Fruit fly (Drosophila melanogaster): ENCODE results near the gene CG15306.

Gene CG15306

DNA sequence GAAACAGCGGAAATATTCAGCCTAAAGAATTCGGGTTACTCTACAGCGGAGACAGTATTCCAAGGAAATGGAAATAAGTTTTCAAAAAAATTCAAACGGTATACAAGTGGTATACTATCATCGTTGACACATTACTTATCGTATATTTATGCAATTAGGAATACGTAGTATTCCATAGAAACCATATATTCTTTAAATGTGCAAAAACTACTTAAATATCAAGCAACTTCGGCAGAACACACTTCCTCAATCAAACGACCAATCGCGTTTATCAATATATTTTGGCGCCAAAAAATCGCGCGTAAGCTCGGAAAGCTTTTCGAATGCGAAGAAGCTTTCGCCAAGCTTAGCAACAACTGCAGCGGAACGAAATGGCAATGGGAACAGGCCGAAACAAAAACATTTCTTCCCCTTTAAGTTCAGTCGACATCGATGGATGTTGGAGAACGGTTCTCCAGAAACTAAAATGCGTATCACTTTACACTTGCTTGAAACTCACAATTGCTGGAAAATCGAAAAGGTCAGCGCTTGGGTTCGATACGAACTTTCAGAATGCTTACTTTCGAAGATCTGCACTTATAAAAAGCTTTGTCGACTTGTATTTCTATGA, 12.6 kb downstream of the CG15306 start:
- TF ChIP-seq CG8478 (optimal IDR thresholded peaks at IDR 0.05) (no peak), EcR (GFP tag; optimal IDR thresholded peaks at IDR 0.05) (no peak), Dll (optimal IDR thresholded peaks at IDR 0.05) (no peak), pan (optimal IDR thresholded peaks at IDR 0.05) (no peak), psq (optimal IDR thresholded peaks at IDR 0.05) (no peak), usp (GFP tag; optimal IDR thresholded peaks at IDR 0.05) (no peak)

DNA sequence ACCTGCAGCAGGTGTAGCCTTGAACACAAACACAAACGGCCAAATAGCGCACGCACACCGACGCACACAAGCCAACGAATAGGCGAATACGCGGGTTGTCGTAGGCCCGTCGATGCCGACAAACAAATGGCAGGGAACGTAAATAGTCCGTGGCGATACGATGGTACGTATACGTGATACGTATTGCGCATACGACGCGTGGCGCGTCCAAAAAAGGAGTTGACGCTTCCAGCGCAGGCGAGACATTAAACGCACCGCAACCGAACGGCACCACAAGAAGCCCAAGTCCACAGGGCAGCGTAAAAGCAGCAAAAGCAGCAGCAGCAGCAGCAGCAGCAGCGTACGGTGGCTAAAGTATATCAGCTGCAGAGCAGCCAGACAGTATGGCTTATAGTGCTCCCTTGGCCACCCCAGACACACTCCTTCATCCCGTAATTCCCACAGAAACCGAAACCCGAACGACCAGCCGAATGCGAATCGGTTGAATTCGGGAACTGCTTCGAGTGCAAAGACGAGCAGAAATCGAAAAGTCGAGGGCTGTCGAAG, 13.1 kb downstream of the CG15306 start:
- TF ChIP-seq usp (GFP tag; optimal IDR thresholded peaks at IDR 0.05) (no peak), Dll (optimal IDR thresholded peaks at IDR 0.05) (no peak), EcR (GFP tag; optimal IDR thresholded peaks at IDR 0.05) (no peak), pan (optimal IDR thresholded peaks at IDR 0.05) (no peak), CG8478 (optimal IDR thresholded peaks at IDR 0.05) (no peak), psq (optimal IDR thresholded peaks at IDR 0.05) (no peak)

DNA sequence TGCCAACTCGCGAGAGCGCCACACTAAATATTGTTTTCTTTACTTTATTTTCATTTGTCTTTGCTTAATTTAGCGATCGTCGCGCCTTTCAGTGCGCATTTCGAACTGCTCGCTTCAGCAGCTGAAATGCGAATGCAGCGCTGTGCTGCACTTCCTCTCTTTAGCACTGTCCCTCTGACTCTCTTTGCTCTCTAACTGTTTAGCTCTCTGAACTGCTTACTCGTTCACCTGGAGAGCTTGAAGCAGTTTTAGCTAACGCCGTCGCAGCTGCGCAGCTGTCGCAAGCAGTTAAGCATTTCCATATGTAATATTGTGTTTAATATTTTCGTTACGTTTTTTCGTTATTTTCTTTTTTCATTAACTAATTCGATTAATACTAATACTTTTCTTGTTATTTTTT, 22.6 kb downstream of the CG15306 start:
- no peak for TF ChIP-seq Dll (optimal IDR thresholded peaks at IDR 0.05)
- no peak for TF ChIP-seq CG8478 (optimal IDR thresholded peaks at IDR 0.05)
- no peak for TF ChIP-seq psq (optimal IDR thresholded peaks at IDR 0.05)
- no peak for TF ChIP-seq usp (GFP tag; optimal IDR thresholded peaks at IDR 0.05)
- TF ChIP-seq EcR (GFP tag; optimal IDR thresholded peaks at IDR 0.05) = no peak
- TF ChIP-seq pan (optimal IDR thresholded peaks at IDR 0.05) = no peak

DNA sequence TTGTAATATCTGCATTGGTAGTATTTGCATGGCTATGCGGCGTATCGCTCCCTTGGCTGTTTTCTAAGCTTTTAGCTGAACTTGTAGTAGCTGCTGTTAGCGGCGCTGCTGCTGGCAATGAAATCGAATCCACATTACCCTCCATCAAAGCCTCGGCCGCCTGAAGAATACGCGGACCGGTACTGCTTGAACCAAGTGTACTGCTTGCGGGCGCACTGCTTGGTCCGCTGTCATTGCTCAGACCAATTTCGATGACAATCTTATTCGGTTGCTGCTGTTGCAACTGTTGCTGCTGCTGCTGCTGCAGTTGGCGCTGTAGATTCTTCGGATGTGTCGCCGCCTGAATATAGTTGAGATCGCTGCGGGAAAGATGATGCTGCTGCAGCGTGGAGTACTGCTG, 23.7 kb downstream of the CG15306 start:
- TF ChIP-seq pan (optimal IDR thresholded peaks at IDR 0.05) = no peak
- no peak for TF ChIP-seq usp (GFP tag; optimal IDR thresholded peaks at IDR 0.05)
- no peak for TF ChIP-seq CG8478 (optimal IDR thresholded peaks at IDR 0.05)
- TF ChIP-seq EcR (GFP tag; optimal IDR thresholded peaks at IDR 0.05) = no peak
- no peak for TF ChIP-seq Dll (optimal IDR thresholded peaks at IDR 0.05)
- no peak for TF ChIP-seq psq (optimal IDR thresholded peaks at IDR 0.05)

DNA sequence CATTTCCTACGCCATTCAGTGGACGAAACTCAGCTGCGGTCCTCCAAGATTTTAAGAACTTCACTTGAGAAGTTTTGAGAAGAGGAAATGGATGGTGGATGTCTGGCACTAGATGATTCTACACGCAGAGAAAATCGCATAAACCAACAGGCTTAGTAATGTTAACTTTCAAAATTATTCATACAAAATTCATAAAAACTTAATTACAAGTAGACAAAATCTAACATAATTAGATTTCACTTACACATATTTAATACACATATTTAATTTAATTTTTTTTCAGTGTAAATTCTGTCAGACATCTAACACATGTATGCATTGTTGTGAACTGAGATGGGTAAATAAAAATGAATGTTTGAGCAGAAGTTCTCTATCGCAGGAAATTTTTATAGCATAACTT, 31.5 kb downstream of the CG15306 start:
- TF ChIP-seq pan (optimal IDR thresholded peaks at IDR 0.05) (no peak), EcR (GFP tag; optimal IDR thresholded peaks at IDR 0.05) (no peak), usp (GFP tag; optimal IDR thresholded peaks at IDR 0.05) (no peak), CG8478 (optimal IDR thresholded peaks at IDR 0.05) (no peak), Dll (optimal IDR thresholded peaks at IDR 0.05) (no peak), psq (optimal IDR thresholded peaks at IDR 0.05) (no peak)

DNA sequence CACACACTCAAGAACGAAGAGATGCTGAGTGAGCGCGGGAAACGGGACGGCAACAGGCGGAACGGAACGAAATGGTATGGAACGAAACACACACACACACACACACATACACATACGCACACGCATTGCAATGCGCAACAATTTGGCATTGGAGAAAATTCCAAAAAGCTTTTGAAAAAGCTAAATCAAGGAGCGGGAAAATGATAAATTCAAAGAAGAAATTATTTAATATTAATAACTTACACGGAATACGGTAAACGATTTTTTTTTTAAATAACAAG, 40.9 kb downstream of the CG15306 start:
- TF ChIP-seq usp (GFP tag; optimal IDR thresholded peaks at IDR 0.05) = no peak
- no peak for TF ChIP-seq CG8478 (optimal IDR thresholded peaks at IDR 0.05)
- no peak for TF ChIP-seq EcR (GFP tag; optimal IDR thresholded peaks at IDR 0.05)
- TF ChIP-seq pan (optimal IDR thresholded peaks at IDR 0.05) = no peak
- no peak for TF ChIP-seq psq (optimal IDR thresholded peaks at IDR 0.05)
- no peak for TF ChIP-seq Dll (optimal IDR thresholded peaks at IDR 0.05)

DNA sequence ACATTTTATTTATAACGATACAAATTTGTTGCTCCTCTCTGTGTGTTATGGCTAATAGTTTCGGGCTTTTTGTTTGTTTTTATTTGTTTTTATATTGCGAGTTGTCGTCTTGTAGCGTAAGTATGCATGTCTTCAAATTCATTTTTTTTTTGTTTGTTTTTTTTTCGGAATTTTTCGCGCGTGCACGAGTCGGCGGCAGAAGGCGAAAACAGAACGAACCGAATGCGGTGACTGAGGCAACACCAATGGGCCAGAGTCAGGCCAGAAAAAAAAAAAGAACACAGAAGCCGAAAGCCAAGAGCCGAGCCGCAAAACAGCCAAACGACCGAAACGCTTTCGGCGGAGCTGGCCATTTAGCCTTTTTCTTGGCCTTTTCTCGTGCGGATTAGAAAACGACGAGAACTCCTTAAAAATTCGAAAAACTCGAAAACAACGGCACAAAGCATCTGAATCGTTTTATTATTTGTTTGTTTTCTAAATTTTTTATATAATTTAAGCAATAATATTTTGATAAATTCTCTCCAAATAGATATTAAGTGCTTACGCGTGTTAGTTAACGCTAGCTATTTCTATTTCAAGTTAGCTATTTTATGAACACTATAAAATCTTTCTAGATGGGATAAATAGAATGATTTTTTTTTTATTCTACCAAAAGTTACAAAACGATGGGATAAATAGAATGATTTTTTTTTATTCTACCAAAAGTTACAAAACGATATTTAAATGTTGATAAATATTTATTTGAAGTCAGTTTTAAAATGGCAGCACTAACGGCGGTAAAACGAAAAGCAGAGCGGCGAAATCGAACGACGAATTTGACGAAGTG, 41.5 kb downstream of the CG15306 start:
- TF ChIP-seq CG8478 (optimal IDR thresholded peaks at IDR 0.05) (no peak), psq (optimal IDR thresholded peaks at IDR 0.05) (no peak), pan (optimal IDR thresholded peaks at IDR 0.05) (no peak), Dll (optimal IDR thresholded peaks at IDR 0.05) (no peak), usp (GFP tag; optimal IDR thresholded peaks at IDR 0.05) (no peak), EcR (GFP tag; optimal IDR thresholded peaks at IDR 0.05) (no peak)
